Fruit fly (Drosophila melanogaster) whole organism, embryonic: ENCODE results near the gene CG4267.

Experiments
- Abd-B ChIP-seq: fragments of 200-800 bp; sonication (Bioruptor generic); optimal IDR thresholded peaks from 2 replicates; lab custom pipeline; 2018; ENCODE audit warnings: missing biosample characterization, mild to moderate bottlenecking, missing genetic modification characterization, moderate library complexity
- CG13775 ChIP-seq: fragments of 200-800 bp; sonication (Bioruptor generic); optimal IDR thresholded peaks from 3 replicates; lab custom pipeline; 2017; ENCODE audit warnings: missing biosample characterization, mild to moderate bottlenecking, missing genetic modification characterization
- CG13894 ChIP-seq: fragments of 200-800 bp; sonication (Bioruptor generic); optimal IDR thresholded peaks from 3 replicates; lab custom pipeline; 2018; ENCODE audit warnings: missing biosample characterization, mild to moderate bottlenecking, missing genetic modification characterization, moderate library complexity
- CG14965 ChIP-seq: fragments of 200-800 bp; sonication (Bioruptor generic); optimal IDR thresholded peaks from 2 replicates; lab custom pipeline; 2016; ENCODE audit warnings: missing biosample characterization, missing genetic modification characterization, borderline replicate concordance
- CG1602 ChIP-seq: fragments of 200-800 bp; sonication (Bioruptor generic); optimal IDR thresholded peaks from 3 replicates; lab custom pipeline; 2016; ENCODE audit warnings: missing biosample characterization, missing genetic modification characterization
- CG2120 ChIP-seq: fragments of 200-800 bp; sonication (Bioruptor generic); optimal IDR thresholded peaks from 3 replicates; lab custom pipeline; 2016; ENCODE audit warnings: missing biosample characterization, missing genetic modification characterization
- CG30403 ChIP-seq: fragments of 200-800 bp; sonication (Bioruptor generic); optimal IDR thresholded peaks from 3 replicates; lab custom pipeline; 2016; ENCODE audit warnings: missing biosample characterization, missing genetic modification characterization
- CG42726 ChIP-seq: fragments of 200-800 bp; sonication (Bioruptor generic); IDR thresholded peaks from 2 replicates; pipeline ENCODE4 v1.3.6; 2022; ENCODE audit warnings: missing biosample characterization, missing genetic modification characterization; ENCODE audit not compliant: partially characterized antibody
- CG4360 ChIP-seq: fragments of 200-800 bp; sonication (Bioruptor generic); IDR thresholded peaks from 2 replicates; pipeline ENCODE4 v1.3.6; 2022; ENCODE audit warnings: missing biosample characterization, missing genetic modification characterization
- CG4404 ChIP-seq: fragments of 200-800 bp; sonication (Bioruptor generic); IDR thresholded peaks from 2 replicates; pipeline ENCODE4 v1.3.6; 2022; ENCODE audit warnings: missing biosample characterization, missing genetic modification characterization
- CG7786 ChIP-seq: fragments of 200-800 bp; sonication (Bioruptor generic); optimal IDR thresholded peaks from 2 replicates; lab custom pipeline; 2016; ENCODE audit warnings: missing biosample characterization, missing genetic modification characterization
- CG8281 ChIP-seq: fragments of 200-800 bp; sonication (Bioruptor generic); optimal IDR thresholded peaks from 2 replicates; lab custom pipeline; 2018; ENCODE audit warnings: missing biosample characterization, mild to moderate bottlenecking, missing genetic modification characterization, moderate library complexity
- CG9817 ChIP-seq: fragments of 200-800 bp; sonication (Bioruptor generic); optimal IDR thresholded peaks from 2 replicates; lab custom pipeline; 2018; ENCODE audit warnings: missing biosample characterization, mild to moderate bottlenecking, missing genetic modification characterization, moderate library complexity
- Camta ChIP-seq: fragments of 200-800 bp; sonication (Bioruptor generic); optimal IDR thresholded peaks from 2 replicates; lab custom pipeline; 2016; ENCODE audit warnings: missing biosample characterization, missing genetic modification characterization
- Chrac-16 ChIP-seq: fragments of 200-800 bp; sonication (Bioruptor generic); optimal IDR thresholded peaks from 3 replicates; lab custom pipeline; 2016; ENCODE audit warnings: missing biosample characterization, missing genetic modification characterization
- CoRest ChIP-seq: fragments of 200-800 bp; sonication (Bioruptor generic); optimal IDR thresholded peaks from 3 replicates; lab custom pipeline; 2018; ENCODE audit warnings: missing biosample characterization, mild to moderate bottlenecking, missing genetic modification characterization, moderate library complexity
- D19A ChIP-seq: fragments of 200-800 bp; optimal IDR thresholded peaks from 3 replicates; lab custom pipeline; 2019; ENCODE audit warnings: missing biosample characterization, mild to moderate bottlenecking, missing genetic modification characterization, moderate library complexity
- Dek ChIP-seq: fragments of 200-800 bp; sonication (Bioruptor generic); optimal IDR thresholded peaks from 3 replicates; lab custom pipeline; 2019; ENCODE audit warnings: missing biosample characterization, mild to moderate bottlenecking, missing genetic modification characterization, moderate library complexity
- Doc2 ChIP-seq: fragments of 200-800 bp; sonication (Bioruptor generic); IDR thresholded peaks from 2 replicates; pipeline ENCODE4 v1.3.6; 2022; ENCODE audit warnings: missing biosample characterization, missing genetic modification characterization
- Doc3 ChIP-seq: fragments of 200-800 bp; sonication (Bioruptor generic); IDR thresholded peaks from 3 replicates; pipeline ENCODE4 v1.3.6; 2022; ENCODE audit warnings: missing biosample characterization, missing genetic modification characterization; ENCODE audit not compliant: partially characterized antibody
- E2f2 ChIP-seq: fragments of 200-800 bp; sonication (Bioruptor generic); IDR thresholded peaks from 2 replicates; pipeline ENCODE4 v1.3.6; 2022; ENCODE audit warnings: missing biosample characterization, missing genetic modification characterization
- ERR ChIP-seq: fragments of 200-800 bp; sonication (Bioruptor generic); optimal IDR thresholded peaks from 2 replicates; lab custom pipeline; 2016; ENCODE audit warnings: missing biosample characterization, missing genetic modification characterization
- Hmr ChIP-seq: fragments of 200-800 bp; sonication (Bioruptor generic); optimal IDR thresholded peaks from 3 replicates; lab custom pipeline; 2017; ENCODE audit warnings: mild to moderate bottlenecking, missing biosample characterization, missing genetic modification reagents, missing genetic modification characterization
- Hr51 ChIP-seq, 2 experiments: fragments of 200-800 bp; sonication (Bioruptor generic); optimal IDR thresholded peaks; 2 replicates in 1 of 2; 3 replicates in 1 of 2; lab custom pipeline; 2016 to 2018; ENCODE audit warnings: missing biosample characterization in 2 of 2, missing genetic modification characterization in 2 of 2, mild to moderate bottlenecking in 1 of 2, moderate library complexity in 1 of 2
- Meics ChIP-seq: fragments of 200-800 bp; sonication (Bioruptor generic); optimal IDR thresholded peaks from 2 replicates; lab custom pipeline; 2017; ENCODE audit warnings: missing biosample characterization, mild to moderate bottlenecking, missing genetic modification characterization
- NK7.1 ChIP-seq: fragments of 200-800 bp; sonication (Bioruptor generic); optimal IDR thresholded peaks from 3 replicates; lab custom pipeline; 2016; ENCODE audit warnings: missing biosample characterization, missing genetic modification characterization
- Vsx1 ChIP-seq: fragments of 200-800 bp; sonication (Bioruptor generic); optimal IDR thresholded peaks from 2 replicates; lab custom pipeline; 2017; ENCODE audit warnings: missing biosample characterization, mild to moderate bottlenecking, missing genetic modification characterization, missing genetic modification reagents
- abd-A ChIP-seq: fragments of 200-800 bp; sonication (Bioruptor generic); optimal IDR thresholded peaks from 3 replicates; lab custom pipeline; 2019; ENCODE audit warnings: missing biosample characterization, mild to moderate bottlenecking, missing genetic modification characterization, moderate library complexity
- amos ChIP-seq: fragments of 200-800 bp; sonication (Bioruptor generic); IDR thresholded peaks from 2 replicates; pipeline ENCODE4 v1.3.6; 2022; ENCODE audit warnings: missing biosample characterization, missing genetic modification characterization; ENCODE audit not compliant: partially characterized antibody
- bcd ChIP-seq: fragments of 200-800 bp; sonication (Bioruptor generic); optimal IDR thresholded peaks from 2 replicates; lab custom pipeline; 2017; ENCODE audit warnings: missing biosample characterization, mild to moderate bottlenecking, missing genetic modification characterization
- bsh ChIP-seq, 2 experiments: fragments of 200-800 bp; sonication (Bioruptor generic); optimal IDR thresholded peaks; 2 replicates each; lab custom pipeline; 2017 to 2018; ENCODE audit warnings: mild to moderate bottlenecking in 2 of 2, missing biosample characterization in 2 of 2, missing genetic modification characterization in 2 of 2, moderate library complexity in 1 of 2
- cas ChIP-seq: fragments of 200-800 bp; sonication (Bioruptor generic); IDR thresholded peaks from 2 replicates; pipeline ENCODE4 v1.3.6; 2022; ENCODE audit warnings: missing biosample characterization, missing genetic modification characterization
- dan ChIP-seq: fragments of 200-800 bp; sonication (Bioruptor generic); IDR thresholded peaks from 2 replicates; pipeline ENCODE4 v1.3.6; 2022; ENCODE audit warnings: missing biosample characterization, missing genetic modification characterization
- esg ChIP-seq: fragments of 200-800 bp; sonication (Bioruptor generic); conservative IDR thresholded peaks from 2 replicates; pipeline ENCODE4 v1.3.6; 2022; ENCODE audit warnings: missing biosample characterization, missing genetic modification characterization
- gro ChIP-seq: fragments of 200-800 bp; sonication (Bioruptor generic); optimal IDR thresholded peaks from 2 replicates; lab custom pipeline; 2016; ENCODE audit warnings: missing biosample characterization, missing genetic modification characterization
- lov ChIP-seq, 2 experiments: fragments of 200-800 bp in 1 of 2; fragments of >200 bp in 1 of 2; sonication (Bioruptor generic) in 1 of 2; IDR thresholded peaks in 1 of 2; optimal IDR thresholded peaks in 1 of 2; 2 replicates in 1 of 2; 3 replicates in 1 of 2; pipeline versions ENCODE4 v1.3.6 to Lab custom; 2017 to 2022; ENCODE audit warnings: missing biosample characterization in 1 of 2, missing genetic modification characterization in 1 of 2
- mirr ChIP-seq: fragments of 200-800 bp; sonication (Bioruptor generic); optimal IDR thresholded peaks from 3 replicates; lab custom pipeline; 2018; ENCODE audit warnings: missing biosample characterization, mild to moderate bottlenecking, missing genetic modification characterization
- nau ChIP-seq: fragments of 200-800 bp; sonication (Bioruptor generic); optimal IDR thresholded peaks from 3 replicates; lab custom pipeline; 2017; ENCODE audit warnings: missing biosample characterization, mild to moderate bottlenecking, missing genetic modification characterization, missing genetic modification reagents
- onecut ChIP-seq: fragments of 200-800 bp; sonication (Bioruptor generic); IDR thresholded peaks from 2 replicates; pipeline ENCODE4 v1.3.6; 2022; ENCODE audit warnings: missing biosample characterization, missing genetic modification characterization
- pros ChIP-seq: fragments of 200-800 bp; sonication (Bioruptor generic); optimal IDR thresholded peaks from 3 replicates; lab custom pipeline; 2019; ENCODE audit warnings: missing biosample characterization, mild to moderate bottlenecking, missing genetic modification characterization, moderate library complexity
- run ChIP-seq: fragments of 200-800 bp; sonication (Bioruptor generic); optimal IDR thresholded peaks from 3 replicates; lab custom pipeline; 2018; ENCODE audit warnings: missing biosample characterization, mild to moderate bottlenecking, missing genetic modification characterization
- scrt ChIP-seq: fragments of 200-800 bp; sonication (Bioruptor generic); optimal IDR thresholded peaks from 2 replicates; lab custom pipeline; 2018; ENCODE audit warnings: missing biosample characterization, mild to moderate bottlenecking, missing genetic modification characterization, moderate library complexity
- sug ChIP-seq: fragments of 200-800 bp; optimal IDR thresholded peaks from 2 replicates; lab custom pipeline; 2019; ENCODE audit warnings: missing biosample characterization, mild to moderate bottlenecking, missing genetic modification characterization, moderate library complexity
- wor ChIP-seq: fragments of 200-800 bp; sonication (Bioruptor generic); IDR thresholded peaks from 2 replicates; pipeline ENCODE4 v1.3.6; 2022; ENCODE audit warnings: missing biosample characterization, missing genetic modification characterization

Gene CG4267

DNA sequence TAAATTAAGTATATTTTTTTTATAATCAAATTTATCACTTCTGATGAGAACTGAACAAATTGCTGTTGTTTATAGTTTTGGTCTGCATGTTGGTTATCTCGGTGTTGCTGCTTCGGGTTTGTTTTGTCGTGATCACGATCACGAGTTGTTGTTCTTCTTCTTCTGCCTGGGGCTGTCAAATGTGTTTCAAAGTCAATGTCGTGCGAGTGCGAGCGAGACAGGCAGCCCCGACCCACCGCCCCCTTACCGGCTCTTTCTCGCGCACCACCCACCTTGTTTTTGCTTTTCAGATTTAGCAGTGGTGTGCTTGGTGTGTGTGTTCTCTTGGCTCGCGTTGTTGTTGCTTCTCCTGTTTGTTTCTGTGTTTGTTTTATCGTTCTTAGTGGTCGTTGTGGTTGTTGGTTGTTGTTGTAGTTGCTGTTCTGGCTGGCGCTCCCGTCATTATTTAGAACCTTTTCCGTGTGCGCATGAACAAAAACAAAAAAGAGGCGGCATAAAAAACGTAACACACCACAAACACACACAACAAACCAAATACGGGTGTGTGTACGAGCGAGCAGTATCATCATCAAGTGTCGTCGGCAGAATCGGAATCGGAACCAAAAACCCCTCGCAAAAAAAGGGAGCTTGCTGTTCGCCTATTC is 44.6 kb upstream of the CG4267 start, which contains the start of gene COX7AL2 (continued):
- TF ChIP-seq CG2120 (GFP tag; lab: Kevin White, UChicago) (no peak), Chrac-16 (peak; percentile 15), CG8281 (tag; lab: Kevin White, UChicago) (no peak), Hr51 (GFP tag; optimal IDR thresholded peaks at IDR 0.05; lab: Kevin White, UChicago) (peak in 1 of 2 experiments; percentile 11), CG42726 (GFP tag; lab: Robert Waterston, UW) (no peak), CG7786 (no peak), lov (optimal IDR thresholded peaks at IDR 0.05; lab: Kevin White, UChicago) (no peak), lov (GFP tag; IDR thresholded peaks at IDR 0.05; lab: Robert Waterston, UW) (no peak), ERR (GFP tag; lab: Kevin White, UChicago) (peak; percentile 51), CG13775 (peak; percentile 24), esg (GFP tag; lab: Robert Waterston, UW) (no peak), CG30403 (GFP tag; lab: Kevin White, UChicago) (peak; percentile 39), Hmr (GFP tag; lab: Kevin White, UChicago) (no peak), Dek (tag; lab: Kevin White, UChicago) (no peak), Camta (GFP tag; lab: Kevin White, UChicago) (no peak), mirr (GFP tag; lab: Kevin White, UChicago) (no peak), Vsx1 (GFP tag; lab: Kevin White, UChicago) (peak; percentile 91), bsh (GFP tag; optimal IDR thresholded peaks at IDR 0.05; lab: Kevin White, UChicago) (no peak)

DNA sequence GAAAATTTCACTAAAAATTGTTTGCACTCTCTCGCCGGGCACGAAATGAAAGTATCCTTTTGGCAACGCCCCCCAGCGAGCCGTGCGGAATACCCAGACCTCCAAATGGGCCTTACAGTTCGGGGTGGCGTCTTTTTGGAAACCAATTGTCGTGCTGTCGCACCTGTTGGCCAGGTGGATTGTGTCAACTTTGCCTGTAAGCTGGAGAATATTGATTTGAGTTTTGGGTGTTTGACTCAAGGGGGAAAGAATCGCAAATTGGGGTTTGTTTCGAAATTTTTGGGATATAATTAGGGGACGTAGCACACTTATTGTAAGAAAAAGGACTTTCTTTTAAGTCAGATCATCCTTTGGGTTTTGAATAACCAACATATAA is 44.1 kb upstream of the CG4267 start:
- TF ChIP-seq CG13894 (tag; lab: Kevin White, UChicago) (peak; percentile 86), sug (peak; percentile 83), bcd (GFP tag; lab: Kevin White, UChicago) (no peak), scrt (GFP tag; lab: Kevin White, UChicago) (peak; percentile 52), abd-A (tag; lab: Kevin White, UChicago) (no peak), onecut (peak; percentile 81), gro (GFP tag; lab: Kevin White, UChicago) (no peak)
- TF ChIP-seq, all 482 proteins: peak for 4

DNA sequence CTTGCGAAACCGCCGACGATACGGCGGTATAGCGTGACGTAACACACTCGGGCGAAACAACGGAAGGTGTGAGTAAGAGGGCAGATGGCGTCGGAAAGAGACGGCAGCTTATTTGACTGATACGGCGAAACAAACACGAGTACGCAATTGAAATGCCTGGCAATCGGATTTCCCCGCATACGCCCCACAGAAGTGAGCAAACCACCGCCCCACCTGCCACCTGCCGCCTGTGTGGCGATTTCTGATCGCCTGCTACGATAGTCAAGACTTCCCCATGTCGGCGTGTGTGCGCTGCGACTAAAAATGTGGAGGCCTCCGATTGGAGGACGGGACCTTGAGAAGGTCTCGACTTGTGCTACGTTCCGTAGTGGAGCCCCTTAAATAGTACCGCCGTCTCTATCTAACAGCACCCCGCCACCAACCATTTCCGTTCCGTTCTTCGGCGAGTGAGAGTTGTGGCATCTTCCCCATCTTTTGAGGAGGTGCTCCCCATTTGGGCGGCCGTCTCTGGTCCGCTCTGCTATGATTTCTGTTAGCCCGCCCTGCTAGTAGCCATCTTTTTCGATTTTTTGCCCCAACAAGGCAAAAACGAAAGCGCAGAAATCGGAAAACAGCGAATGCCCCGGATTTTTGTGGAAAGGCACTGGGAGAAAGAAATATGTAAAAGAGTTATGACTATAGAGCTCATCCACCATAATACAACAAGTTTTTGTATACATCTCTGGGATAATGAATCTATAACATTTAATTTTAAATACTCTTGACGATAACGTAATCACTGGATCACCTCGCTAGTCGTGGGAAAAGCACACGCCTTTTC is 43.4 kb upstream of the CG4267 start:
- TF ChIP-seq CoRest (tag; lab: Kevin White, UChicago), result peak; percentile 86
- no peak for TF ChIP-seq CG42726 (GFP tag; lab: Robert Waterston, UW)
- peak; percentile 61 for TF ChIP-seq CG9817 (tag; lab: Kevin White, UChicago)
- peak; percentile 75 for TF ChIP-seq NK7.1
- no peak for TF ChIP-seq Doc3 (GFP tag; lab: Robert Waterston, UW)
- TF ChIP-seq run (tag; lab: Kevin White, UChicago), result peak; percentile 72
- TF ChIP-seq D19A (tag; lab: Kevin White, UChicago), result peak; percentile 85
- TF ChIP-seq abd-A (tag; lab: Kevin White, UChicago), result peak; percentile 84
- TF ChIP-seq dan, result no peak
- peak; percentile 96 to 97 for TF ChIP-seq bsh (GFP tag; optimal IDR thresholded peaks at IDR 0.05; lab: Kevin White, UChicago)
- no peak for TF ChIP-seq CG14965
- peak; percentile 87 for TF ChIP-seq Meics (GFP tag; lab: Kevin White, UChicago)
- TF ChIP-seq CG4404 (GFP tag; lab: Robert Waterston, UW), result no peak
- TF ChIP-seq amos (GFP tag; lab: Robert Waterston, UW), result no peak
- TF ChIP-seq Doc2 (GFP tag; lab: Robert Waterston, UW), result no peak
- peak; percentile 74 for TF ChIP-seq nau (GFP tag; lab: Kevin White, UChicago)
- TF ChIP-seq wor (GFP tag; lab: Robert Waterston, UW), result no peak
- TF ChIP-seq Abd-B (GFP tag; lab: Kevin White, UChicago), result peak; percentile 80
- no peak for TF ChIP-seq E2f2 (GFP tag; lab: Robert Waterston, UW)
- TF ChIP-seq pros (GFP tag; lab: Kevin White, UChicago), result peak; percentile 42
- TF ChIP-seq cas (GFP tag; lab: Robert Waterston, UW), result no peak
- TF ChIP-seq CG4360, result no peak
- peak; percentile 86 for TF ChIP-seq CG1602
